Fruit fly (Drosophila melanogaster) whole organism, prepupa: ENCODE results near the gene Ets97D.

Experiments
- Blimp-1 ChIP-seq: fragments of 200-800 bp; sonication (Bioruptor generic); optimal IDR thresholded peaks from 3 replicates; lab custom pipeline; 2017; ENCODE audit warnings: missing biosample characterization, missing genetic modification characterization, mild to moderate bottlenecking, moderate library complexity, missing genetic modification reagents
- CG1621 ChIP-seq: fragments of 200-800 bp; sonication (Bioruptor generic); optimal IDR thresholded peaks from 3 replicates; lab custom pipeline; 2018; ENCODE audit warnings: missing biosample characterization, mild to moderate bottlenecking, missing genetic modification characterization
- CG4318 ChIP-seq: fragments of 200-800 bp; sonication (Bioruptor generic); optimal IDR thresholded peaks from 3 replicates; lab custom pipeline; 2017; ENCODE audit warnings: missing biosample characterization, mild to moderate bottlenecking, missing genetic modification characterization
- CG6808 ChIP-seq: fragments of 200-800 bp; sonication (Bioruptor generic); optimal IDR thresholded peaks from 3 replicates; lab custom pipeline; 2017; ENCODE audit warnings: missing biosample characterization, missing genetic modification characterization, mild to moderate bottlenecking, moderate library complexity, missing genetic modification reagents
- CG7368 ChIP-seq: fragments of 200-800 bp; sonication (Bioruptor generic); optimal IDR thresholded peaks from 3 replicates; lab custom pipeline; 2016; ENCODE audit warnings: missing biosample characterization, missing genetic modification characterization
- Ets96B ChIP-seq: fragments of 200-800 bp; optimal IDR thresholded peaks from 2 replicates; lab custom pipeline; 2019; ENCODE audit warnings: missing biosample characterization, mild to moderate bottlenecking, missing genetic modification characterization, moderate library complexity
- Gug ChIP-seq: fragments of 200-800 bp; sonication (Bioruptor generic); IDR thresholded peaks from 2 replicates; pipeline ENCODE4 v1.3.6; 2022; ENCODE audit warnings: missing biosample characterization, missing genetic modification characterization
- Hr4 ChIP-seq: fragments of 200-800 bp; sonication (Bioruptor generic); optimal IDR thresholded peaks from 3 replicates; lab custom pipeline; 2016; ENCODE audit warnings: missing biosample characterization, missing genetic modification characterization
- OdsH ChIP-seq: fragments of 200-800 bp; sonication (Bioruptor generic); optimal IDR thresholded peaks from 3 replicates; lab custom pipeline; 2016; ENCODE audit warnings: missing biosample characterization, missing genetic modification characterization
- Smox ChIP-seq: fragments of 200-800 bp; sonication (Bioruptor generic); optimal IDR thresholded peaks from 3 replicates; lab custom pipeline; 2016; ENCODE audit warnings: missing biosample characterization, missing genetic modification characterization
- Sox14 ChIP-seq: fragments of 200-800 bp; sonication (Bioruptor generic); optimal IDR thresholded peaks from 3 replicates; lab custom pipeline; 2016; ENCODE audit warnings: missing biosample characterization, missing genetic modification characterization
- Sox15 ChIP-seq: fragments of 200-800 bp; sonication (Bioruptor generic); optimal IDR thresholded peaks from 3 replicates; lab custom pipeline; 2016; ENCODE audit warnings: missing biosample characterization, missing genetic modification characterization
- acj6 ChIP-seq: fragments of 200-800 bp; sonication (Bioruptor generic); optimal IDR thresholded peaks from 3 replicates; lab custom pipeline; 2016; ENCODE audit warnings: missing biosample characterization, missing genetic modification characterization
- pdm3 ChIP-seq: fragments of 200-800 bp; sonication (Bioruptor generic); optimal IDR thresholded peaks from 3 replicates; lab custom pipeline; 2016; ENCODE audit warnings: missing biosample characterization, missing genetic modification characterization

dm6 chr3R:26937423-26937822, 24.7 kb upstream of the Ets97D start:
- TF ChIP-seq Sox15 (GFP tag; lab: Kevin White, UChicago) (peak; percentile 24), OdsH (no peak), Blimp-1 (GFP tag; lab: Kevin White, UChicago) (no peak), CG7368 (GFP tag; lab: Kevin White, UChicago) (no peak), Sox14 (GFP tag; lab: Kevin White, UChicago) (peak; percentile 55), CG1621 (no peak), CG6808 (GFP tag; lab: Kevin White, UChicago) (peak; percentile 27), acj6 (GFP tag; lab: Kevin White, UChicago) (peak; percentile 45), Ets96B (tag; lab: Kevin White, UChicago) (peak; percentile 11), Gug (GFP tag; lab: Robert Waterston, UW) (no peak), pdm3 (GFP tag; lab: Kevin White, UChicago) (peak; percentile 51), Hr4 (peak; percentile 63), CG4318 (GFP tag; lab: Kevin White, UChicago) (peak; percentile 31), Smox (GFP tag; lab: Kevin White, UChicago) (no peak)
